Fruit fly (Drosophila melanogaster): ENCODE data around the gene Pkcdelta.

Gene Pkcdelta

DNA sequence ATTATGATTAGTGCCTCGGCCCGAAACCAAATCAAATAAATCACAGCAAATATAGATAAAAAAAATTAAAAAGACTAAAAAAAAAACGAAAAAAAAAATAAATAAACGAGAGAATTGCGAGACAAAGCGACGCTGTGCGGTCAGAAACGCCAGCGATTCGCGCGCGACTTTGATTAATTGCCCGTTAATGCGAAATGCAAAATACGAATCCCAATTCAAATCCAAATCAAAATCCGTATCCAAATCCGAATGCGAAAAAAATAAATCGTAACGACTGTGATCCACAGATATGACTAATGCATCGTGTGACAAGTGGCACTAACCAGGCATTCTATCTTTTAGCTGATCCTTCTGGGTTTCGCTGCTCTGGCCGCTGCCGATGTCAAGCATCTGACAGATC is 55.5 kb downstream of the Pkcdelta start:
- TF ChIP-seq MBD-R2 (GFP tag; IDR thresholded peaks at IDR 0.05), result no peak
- peak; percentile 95 for TF ChIP-seq CG8359 (GFP tag; optimal IDR thresholded peaks at IDR 0.05; ENCODE audit: borderline replicate concordance)
- TF ChIP-seq Taf1 (GFP tag; IDR thresholded peaks at IDR 0.05), result no peak
- peak; percentile 44 for TF ChIP-seq Med (GFP tag)

DNA sequence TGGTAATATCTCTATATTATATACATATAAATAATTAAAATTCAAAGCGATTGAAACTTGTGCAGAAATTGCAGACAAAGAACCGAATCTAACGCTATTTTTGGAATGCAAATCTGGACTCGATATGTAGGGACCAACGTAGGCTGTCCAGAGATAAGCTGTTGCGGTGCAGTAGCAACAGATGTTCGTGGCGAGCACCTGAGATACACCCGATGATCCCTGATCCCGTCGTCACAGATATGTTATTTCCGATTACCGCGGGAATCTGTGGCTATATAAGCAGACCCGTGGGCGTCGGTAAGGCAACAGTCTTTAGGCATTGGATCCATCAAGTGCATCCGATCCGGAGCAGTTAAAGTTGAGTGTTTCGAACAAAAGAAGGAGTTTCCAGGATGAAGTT is 58.0 kb downstream of the Pkcdelta start, which contains the start of gene Lsp1alpha:
TSS of gene Lsp1alpha (plus strand) at position 301 of the 400 bp plus-strand sequence.
- TF ChIP-seq fu2 (GFP tag; optimal IDR thresholded peaks at IDR 0.05), result no peak
- TF ChIP-seq CG18599 (GFP tag; optimal IDR thresholded peaks at IDR 0.05), result no peak
- no peak for TF ChIP-seq chinmo (GFP tag; IDR thresholded peaks at IDR 0.05; ENCODE audit: partially characterized antibody)
- no peak for TF ChIP-seq wdn (GFP tag; IDR thresholded peaks at IDR 0.05)
- no peak for TF ChIP-seq row (GFP tag; IDR thresholded peaks at IDR 0.05)
- TF ChIP-seq Hand (GFP tag; optimal IDR thresholded peaks at IDR 0.05), result no peak
- no peak for TF ChIP-seq ken (GFP tag; IDR thresholded peaks at IDR 0.05)
- TF ChIP-seq hth (optimal IDR thresholded peaks at IDR 0.05), result no peak

dm6 chrX:12496497-12496896 is 64.5 kb downstream of the Pkcdelta start, which contains the start of gene Mks1:
Mks1 (minus strand) TSS chrX:12496597.
- TF ChIP-seq Dref (GFP tag; IDR thresholded peaks at IDR 0.05) (peak; percentile 47), oc (tag; optimal IDR thresholded peaks at IDR 0.05) (no peak), CG10565 (GFP tag; optimal IDR thresholded peaks at IDR 0.05) (no peak), CrebB (tag; optimal IDR thresholded peaks at IDR 0.05) (no peak), CG16863 (GFP tag; optimal IDR thresholded peaks at IDR 0.05) (no peak), CTCF (GFP tag; optimal IDR thresholded peaks at IDR 0.05) (no peak), CG2202 (tag; optimal IDR thresholded peaks at IDR 0.05) (no peak), CG7928 (GFP tag; optimal IDR thresholded peaks at IDR 0.05) (no peak), Trl (optimal IDR thresholded peaks at IDR 0.05) (no peak), Trl (GFP tag; optimal IDR thresholded peaks at IDR 0.05) (no peak), CG11456 (GFP tag; IDR thresholded peaks at IDR 0.05) (no peak), Taf1 (GFP tag; IDR thresholded peaks at IDR 0.05) (no peak), wor (GFP tag; IDR thresholded peaks at IDR 0.05) (no peak), lov (optimal IDR thresholded peaks at IDR 0.05) (no peak), lov (GFP tag; IDR thresholded peaks at IDR 0.05) (no peak), CG16779 (GFP tag; IDR thresholded peaks at IDR 0.05) (no peak), Myb (GFP tag; optimal IDR thresholded peaks at IDR 0.05) (peak; percentile 56), CG12236 (GFP tag; optimal IDR thresholded peaks at IDR 0.05) (no peak)

dm6 chrX:12496930-12497329 is 64.9 kb downstream of the Pkcdelta start, which contains the start of gene mdu:
mdu (plus strand) TSS chrX:12497188.
- TF ChIP-seq onecut (GFP tag; IDR thresholded peaks at IDR 0.05) (no peak), CG32767 (GFP tag; IDR thresholded peaks at IDR 0.05) (no peak), CG2199 (GFP tag; IDR thresholded peaks at IDR 0.05) (no peak), CG10959 (GFP tag; IDR thresholded peaks at IDR 0.05) (no peak), CG13424 (tag; optimal IDR thresholded peaks at IDR 0.05) (peak; percentile 40), cg (GFP tag; optimal IDR thresholded peaks at IDR 0.05) (no peak), CG8478 (optimal IDR thresholded peaks at IDR 0.05) (no peak), unc-4 (GFP tag; IDR thresholded peaks at IDR 0.05; ENCODE audit: partially characterized antibody) (no peak), CG30403 (GFP tag; optimal IDR thresholded peaks at IDR 0.05) (peak; percentile 59), Dp (GFP tag; optimal IDR thresholded peaks at IDR 0.05) (peak; percentile 30), CG5180 (GFP tag; optimal IDR thresholded peaks at IDR 0.05) (no peak), stwl (tag; optimal IDR thresholded peaks at IDR 0.05) (peak; percentile 41), CG14050 (GFP tag; IDR thresholded peaks at IDR 0.05) (no peak), vnd (GFP tag; IDR thresholded peaks at IDR 0.05; ENCODE audit: partially characterized antibody) (no peak), dpn (GFP tag; optimal IDR thresholded peaks at IDR 0.05) (peak in 1 of 2 experiments; percentile 32), CG42726 (GFP tag; IDR thresholded peaks at IDR 0.05; ENCODE audit: partially characterized antibody) (no peak), az2 (GFP tag; optimal IDR thresholded peaks at IDR 0.05) (peak; percentile 23), Six4 (GFP tag; optimal IDR thresholded peaks at IDR 0.05) (no peak), Myb (GFP tag; optimal IDR thresholded peaks at IDR 0.05) (peak; percentile 61), PHDP (tag; optimal IDR thresholded peaks at IDR 0.05) (no peak), al (GFP tag; IDR thresholded peaks at IDR 0.05) (no peak), aop (GFP tag; IDR thresholded peaks at IDR 0.05) (no peak), ab (GFP tag; optimal IDR thresholded peaks at IDR 0.05) (no peak)
